Fruit fly (Drosophila melanogaster): ENCODE results near the gene mura.
A peak's percentile ranks its signal among the peaks of the same experiment; 100 is the strongest.

mura gene

DNA sequence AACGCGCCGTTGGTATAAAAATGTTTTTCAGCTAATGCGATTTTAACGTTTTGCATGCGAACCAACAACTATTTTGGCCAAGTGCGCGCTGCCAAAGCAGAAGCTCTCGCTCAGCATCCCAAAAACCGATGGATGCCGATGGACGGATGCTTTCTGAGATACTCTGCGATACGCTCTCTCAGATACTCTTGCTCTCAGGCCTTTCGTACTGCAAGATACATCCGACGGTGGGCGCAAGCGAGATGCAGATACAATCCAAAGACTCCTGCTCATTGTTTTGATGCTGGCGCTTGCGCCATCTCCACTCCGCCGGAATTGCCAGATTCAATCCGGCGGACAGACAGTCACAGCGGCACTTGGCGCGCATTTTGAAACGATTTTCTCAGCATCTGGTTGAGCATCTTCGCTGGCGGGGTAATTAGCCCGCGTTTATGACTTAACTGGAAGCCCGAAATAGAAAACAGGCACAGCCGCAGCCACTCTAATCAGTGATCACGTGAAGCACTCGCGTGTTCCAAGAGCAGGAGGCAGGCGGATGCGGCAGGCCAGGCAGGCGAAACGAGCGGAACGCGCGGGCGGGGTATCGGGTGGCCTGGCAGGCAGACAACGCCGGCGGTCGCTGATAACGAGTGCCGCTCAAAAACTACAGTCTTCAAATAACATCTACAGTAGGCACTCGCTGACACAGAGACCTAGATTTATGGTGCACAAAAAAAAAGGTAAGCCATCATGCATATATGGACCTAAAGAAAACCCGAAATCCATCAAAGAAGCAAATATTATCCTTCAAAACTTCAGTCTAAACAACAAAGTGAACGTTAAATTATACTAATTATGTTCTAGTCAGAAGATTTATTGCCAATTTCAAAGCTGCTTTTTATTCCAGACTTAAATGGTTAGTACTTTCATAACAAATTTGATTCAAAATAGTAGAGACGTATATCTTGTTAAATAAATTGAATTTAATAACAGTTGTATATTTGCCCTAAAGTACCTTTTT, 57.7 kb downstream of the mura start, which contains the start of gene CG16779 (continued):
- no peak for TF ChIP-seq dati (GFP tag; IDR thresholded peaks at IDR 0.05)
- TF ChIP-seq bigmax (GFP tag; optimal IDR thresholded peaks at IDR 0.05) = no peak
- no peak for TF ChIP-seq CG9876 (GFP tag; optimal IDR thresholded peaks at IDR 0.05)
- no peak for TF ChIP-seq kah (GFP tag; optimal IDR thresholded peaks at IDR 0.05)
- TF ChIP-seq h (optimal IDR thresholded peaks at IDR 0.05) = no peak
- TF ChIP-seq Rfx (GFP tag; IDR thresholded peaks at IDR 0.05) = no peak
- no peak for TF ChIP-seq Asciz (GFP tag; optimal IDR thresholded peaks at IDR 0.05)
- no peak for TF ChIP-seq sim (GFP tag; IDR thresholded peaks at IDR 0.05)
- TF ChIP-seq fru (optimal IDR thresholded peaks at IDR 0.05) = no peak
- no peak for TF ChIP-seq toy (GFP tag; IDR thresholded peaks at IDR 0.05)
- TF ChIP-seq ro (GFP tag; IDR thresholded peaks at IDR 0.05) = no peak
- 0 out of 2 replicates have a peak, but pooled peaks have one; percentile 14 for TF ChIP-seq CG5953 (GFP tag; IDR thresholded peaks at IDR 0.05)
- no peak for TF ChIP-seq CkIIα-i1 (GFP tag; IDR thresholded peaks at IDR 0.05)
- no peak for TF ChIP-seq CG12744 (GFP tag; optimal IDR thresholded peaks at IDR 0.05)
- TF ChIP-seq CG10959 (GFP tag; IDR thresholded peaks at IDR 0.05) = no peak
- no peak for TF ChIP-seq crc (GFP tag; optimal IDR thresholded peaks at IDR 0.05)
- no peak for TF ChIP-seq luna (GFP tag; optimal IDR thresholded peaks at IDR 0.05)
- TF ChIP-seq hb (GFP tag; IDR thresholded peaks at IDR 0.05; ENCODE audit: partially characterized antibody) = no peak
- peak; percentile 35 for TF ChIP-seq CG3281 (GFP tag; optimal IDR thresholded peaks at IDR 0.05)
- no peak for TF ChIP-seq CG3163 (GFP tag; optimal IDR thresholded peaks at IDR 0.05)
- TF ChIP-seq CG3847 (GFP tag; IDR thresholded peaks at IDR 0.05) = 0 out of 2 replicates have a peak, but pooled peaks have one; percentile 11
- no peak; the same call in 3 of the 4 replicates for TF ChIP-seq Dll (GFP tag; IDR thresholded peaks at IDR 0.05; ENCODE audit: partially characterized antibody)
- no peak for TF ChIP-seq ATbp (GFP tag; optimal IDR thresholded peaks at IDR 0.05)
- no peak for TF ChIP-seq slp2 (GFP tag; optimal IDR thresholded peaks at IDR 0.05)
- no peak for TF ChIP-seq esg (GFP tag; conservative IDR thresholded peaks at IDR 0.05)
- TF ChIP-seq pzg (GFP tag; optimal IDR thresholded peaks at IDR 0.05) = peak; percentile 64
- peak; percentile 69 for TF ChIP-seq Med (GFP tag)
- TF ChIP-seq CG9727 (GFP tag; optimal IDR thresholded peaks at IDR 0.05) = peak; percentile 65
- no peak for TF ChIP-seq CG11398 (GFP tag; optimal IDR thresholded peaks at IDR 0.05)
- no peak for TF ChIP-seq sr (GFP tag; IDR thresholded peaks at IDR 0.05)
- peak; percentile 38 for TF ChIP-seq CG13775 (GFP tag; optimal IDR thresholded peaks at IDR 0.05)
- no peak for TF ChIP-seq CG10274 (GFP tag; optimal IDR thresholded peaks at IDR 0.05)
- no peak for TF ChIP-seq CG7928 (GFP tag; optimal IDR thresholded peaks at IDR 0.05)
- TF ChIP-seq inv (GFP tag; IDR thresholded peaks at IDR 0.05; ENCODE audit: partially characterized antibody) = no peak
- no peak for TF ChIP-seq schlank (tag; optimal IDR thresholded peaks at IDR 0.05)
- TF ChIP-seq nau (GFP tag; optimal IDR thresholded peaks at IDR 0.05) = no peak
- peak; percentile 30 for TF ChIP-seq CG6813 (GFP tag; optimal IDR thresholded peaks at IDR 0.05)
- no peak for TF ChIP-seq CG6654 (GFP tag; optimal IDR thresholded peaks at IDR 0.05)
- TF ChIP-seq twi (tag; optimal IDR thresholded peaks at IDR 0.05) = peak; percentile 58
- TF ChIP-seq CG10321 (GFP tag; IDR thresholded peaks at IDR 0.05) = peak; percentile 87
- TF ChIP-seq ftz-f1 (GFP tag; optimal IDR thresholded peaks at IDR 0.05) = peak; percentile 33
- TF ChIP-seq sqz (GFP tag; optimal IDR thresholded peaks at IDR 0.05) = no peak
- no peak for TF ChIP-seq D (optimal IDR thresholded peaks at IDR 0.05)
- TF ChIP-seq D (GFP tag; optimal IDR thresholded peaks at IDR 0.05) = peak; percentile 36
- no peak; the same call in 1 of the 2 replicates for TF ChIP-seq MBD-R2 (GFP tag; IDR thresholded peaks at IDR 0.05)
- no peak for TF ChIP-seq ham (GFP tag; IDR thresholded peaks at IDR 0.05)
- no peak for TF ChIP-seq usp (GFP tag; optimal IDR thresholded peaks at IDR 0.05)
- no peak for TF ChIP-seq CG8944 (GFP tag; optimal IDR thresholded peaks at IDR 0.05)
- TF ChIP-seq CG13287 (GFP tag; IDR thresholded peaks at IDR 0.05; ENCODE audit: partially characterized antibody) = peak; percentile 40; the same call in 1 of the 2 replicates
- TF ChIP-seq TFAM (GFP tag; optimal IDR thresholded peaks at IDR 0.05) = no peak
